Fruit fly (Drosophila melanogaster) whole organism, embryonic: ENCODE measurements around the gene CG7970.

Experiments
- Bgb ChIP-seq: fragments of 200-800 bp; sonication (Bioruptor generic); IDR thresholded peaks from 2 replicates; pipeline ENCODE4 v1.3.6; 2022; ENCODE audit warnings: missing biosample characterization, missing genetic modification characterization; ENCODE audit not compliant: partially characterized antibody
- C15 ChIP-seq: fragments of 200-800 bp; sonication (Bioruptor generic); IDR thresholded peaks from 3 replicates; pipeline ENCODE4 v1.3.6; 2022; ENCODE audit warnings: missing biosample characterization, missing genetic modification characterization
- CG10147 ChIP-seq: fragments of 200-800 bp; sonication (Bioruptor generic); optimal IDR thresholded peaks from 2 replicates; lab custom pipeline; 2019; ENCODE audit warnings: missing biosample characterization, mild to moderate bottlenecking, missing genetic modification characterization, moderate library complexity
- CG10274 ChIP-seq: fragments of 200-800 bp; sonication (Bioruptor generic); optimal IDR thresholded peaks from 3 replicates; lab custom pipeline; 2017; ENCODE audit warnings: missing biosample characterization, mild to moderate bottlenecking, missing genetic modification characterization
- CG12071 ChIP-seq: fragments of 200-800 bp; sonication (Bioruptor generic); optimal IDR thresholded peaks from 3 replicates; lab custom pipeline; 2018; ENCODE audit warnings: missing biosample characterization, mild to moderate bottlenecking, missing genetic modification characterization
- CG12236 ChIP-seq: fragments of 200-800 bp; sonication (Bioruptor generic); optimal IDR thresholded peaks from 2 replicates; lab custom pipeline; 2016; ENCODE audit warnings: missing biosample characterization, missing genetic modification characterization
- CG13296 ChIP-seq: fragments of 200-800 bp; sonication (Bioruptor generic); optimal IDR thresholded peaks from 3 replicates; lab custom pipeline; 2018; ENCODE audit warnings: missing biosample characterization, mild to moderate bottlenecking, missing genetic modification characterization
- CG14710 ChIP-seq: fragments of 200-800 bp; sonication (Bioruptor generic); optimal IDR thresholded peaks from 3 replicates; lab custom pipeline; 2019; ENCODE audit warnings: missing biosample characterization, mild to moderate bottlenecking, missing genetic modification characterization, moderate library complexity
- CG15269 ChIP-seq: fragments of 200-800 bp; sonication (Bioruptor generic); optimal IDR thresholded peaks from 2 replicates; lab custom pipeline; 2018; ENCODE audit warnings: missing biosample characterization, mild to moderate bottlenecking, missing genetic modification characterization, moderate library complexity
- CG1529 ChIP-seq: fragments of 200-800 bp; sonication (Bioruptor generic); optimal IDR thresholded peaks from 3 replicates; lab custom pipeline; 2018; ENCODE audit warnings: missing biosample characterization, missing genetic modification characterization
- CG17385 ChIP-seq: fragments of 200-800 bp; sonication (Bioruptor generic); optimal IDR thresholded peaks from 3 replicates; lab custom pipeline; 2018; ENCODE audit warnings: missing biosample characterization, mild to moderate bottlenecking, missing genetic modification characterization
- CG18764 ChIP-seq: fragments of 200-800 bp; sonication (Bioruptor generic); optimal IDR thresholded peaks from 3 replicates; lab custom pipeline; 2016; ENCODE audit warnings: missing biosample characterization, missing genetic modification characterization
- CG2202 ChIP-seq: fragments of 200-800 bp; sonication (Bioruptor generic); optimal IDR thresholded peaks from 2 replicates; lab custom pipeline; 2018; ENCODE audit warnings: missing biosample characterization, mild to moderate bottlenecking, missing genetic modification characterization
- CG4617 ChIP-seq: fragments of 200-800 bp; sonication (Bioruptor generic); optimal IDR thresholded peaks from 3 replicates; lab custom pipeline; 2016; ENCODE audit warnings: missing biosample characterization, missing genetic modification characterization, borderline replicate concordance
- CG4707 ChIP-seq: fragments of 200-800 bp; sonication (Bioruptor generic); optimal IDR thresholded peaks from 2 replicates; lab custom pipeline; 2018; ENCODE audit warnings: missing biosample characterization, mild to moderate bottlenecking, missing genetic modification characterization, moderate library complexity
- CG7357 ChIP-seq: fragments of 200-800 bp; sonication (Bioruptor generic); IDR thresholded peaks from 3 replicates; pipeline ENCODE4 v1.3.6; 2022; ENCODE audit warnings: missing biosample characterization, missing genetic modification characterization
- CG8924 ChIP-seq: fragments of 200-800 bp; optimal IDR thresholded peaks from 3 replicates; lab custom pipeline; 2019; ENCODE audit warnings: missing biosample characterization, mild to moderate bottlenecking, missing genetic modification characterization, moderate library complexity
- CG8944 ChIP-seq: fragments of 200-800 bp; sonication (Bioruptor generic); optimal IDR thresholded peaks from 3 replicates; lab custom pipeline; 2016; ENCODE audit warnings: missing biosample characterization, missing genetic modification characterization
- CG9817 ChIP-seq: fragments of 200-800 bp; sonication (Bioruptor generic); optimal IDR thresholded peaks from 2 replicates; lab custom pipeline; 2018; ENCODE audit warnings: missing biosample characterization, mild to moderate bottlenecking, missing genetic modification characterization, moderate library complexity
- CG9932 ChIP-seq: fragments of 200-800 bp; sonication (Bioruptor generic); IDR thresholded peaks from 2 replicates; pipeline ENCODE4 v1.3.6; 2022; ENCODE audit warnings: missing biosample characterization, missing genetic modification characterization
- Dbx ChIP-seq: fragments of 200-800 bp; sonication (Bioruptor generic); IDR thresholded peaks from 3 replicates; pipeline ENCODE4 v1.3.6; 2022; ENCODE audit warnings: missing biosample characterization, missing genetic modification characterization
- Deaf1 ChIP-seq: fragments of 200-800 bp; optimal IDR thresholded peaks from 3 replicates; lab custom pipeline; 2019; ENCODE audit warnings: missing biosample characterization, mild to moderate bottlenecking, missing genetic modification characterization, moderate library complexity
- Fer3 ChIP-seq: fragments of 200-800 bp; sonication (Bioruptor generic); optimal IDR thresholded peaks from 2 replicates; lab custom pipeline; 2018; ENCODE audit warnings: missing biosample characterization, mild to moderate bottlenecking, missing genetic modification characterization, moderate library complexity
- Gsc ChIP-seq: fragments of 200-800 bp; sonication (Bioruptor generic); IDR thresholded peaks from 2 replicates; pipeline ENCODE4 v1.3.6; 2022; ENCODE audit warnings: missing biosample characterization, missing genetic modification characterization
- HLH54F ChIP-seq: fragments of 200-800 bp; sonication (Bioruptor generic); optimal IDR thresholded peaks from 3 replicates; lab custom pipeline; 2016; ENCODE audit warnings: missing biosample characterization, missing genetic modification characterization
- MBD-R2 ChIP-seq: fragments of 200-800 bp; sonication (Bioruptor generic); IDR thresholded peaks from 2 replicates; pipeline ENCODE4 v1.3.6; 2022; ENCODE audit warnings: missing biosample characterization, missing genetic modification characterization
- Med ChIP-seq: fragments of 200-800 bp; sonication (Bioruptor generic); peaks from one replicate; lab custom pipeline; 2016; ENCODE audit warnings: missing biosample characterization, missing genetic modification characterization, mild to moderate bottlenecking, inconsistent platforms, moderate library complexity
- NFAT ChIP-seq: fragments of 200-800 bp; sonication (Bioruptor generic); IDR thresholded peaks from 2 replicates; pipeline ENCODE4 v1.3.6; 2022; ENCODE audit warnings: missing biosample characterization, missing genetic modification characterization
- Sox102F ChIP-seq: fragments of 200-800 bp; sonication (Bioruptor generic); optimal IDR thresholded peaks from 2 replicates; lab custom pipeline; 2018; ENCODE audit warnings: missing biosample characterization, mild to moderate bottlenecking, missing genetic modification characterization, moderate library complexity
- Taf1 ChIP-seq: fragments of 200-800 bp; sonication (Bioruptor generic); IDR thresholded peaks from 2 replicates; pipeline ENCODE4 v1.3.6; 2022; ENCODE audit warnings: missing biosample characterization, missing genetic modification characterization
- abd-A ChIP-seq: fragments of 200-800 bp; sonication (Bioruptor generic); optimal IDR thresholded peaks from 3 replicates; lab custom pipeline; 2019; ENCODE audit warnings: missing biosample characterization, mild to moderate bottlenecking, missing genetic modification characterization, moderate library complexity
- amos ChIP-seq: fragments of 200-800 bp; sonication (Bioruptor generic); IDR thresholded peaks from 2 replicates; pipeline ENCODE4 v1.3.6; 2022; ENCODE audit warnings: missing biosample characterization, missing genetic modification characterization; ENCODE audit not compliant: partially characterized antibody
- corto ChIP-seq: fragments of 200-800 bp; sonication (Bioruptor generic); optimal IDR thresholded peaks from 2 replicates; lab custom pipeline; 2016; ENCODE audit warnings: missing biosample characterization, mild to moderate bottlenecking, missing genetic modification characterization, moderate library complexity
- crp ChIP-seq, 2 experiments: fragments of 200-800 bp; sonication (Bioruptor generic); optimal IDR thresholded peaks; 2 replicates in 1 of 2; 3 replicates in 1 of 2; lab custom pipeline; 2017; ENCODE audit warnings: missing biosample characterization in 2 of 2, missing genetic modification characterization in 2 of 2, mild to moderate bottlenecking in 1 of 2, moderate library complexity in 1 of 2
- eve ChIP-seq, 2 experiments: fragments of >200 bp; optimal IDR thresholded peaks; 2 replicates each; lab custom pipeline; 2017; ENCODE audit warnings: missing biosample characterization in 2 of 2, missing genetic modification characterization in 2 of 2
- fd96Cb ChIP-seq: fragments of 200-800 bp; sonication (Bioruptor generic); optimal IDR thresholded peaks from 2 replicates; lab custom pipeline; 2018; ENCODE audit warnings: missing biosample characterization, mild to moderate bottlenecking, missing genetic modification characterization, moderate library complexity
- ftz-f1 ChIP-seq: fragments of 200-800 bp; sonication (Bioruptor generic); optimal IDR thresholded peaks from 2 replicates; lab custom pipeline; 2016; ENCODE audit warnings: missing biosample characterization, missing genetic modification characterization
- gem ChIP-seq: fragments of 200-800 bp; sonication (Bioruptor generic); optimal IDR thresholded peaks from 2 replicates; lab custom pipeline; 2019; ENCODE audit warnings: missing biosample characterization, mild to moderate bottlenecking, missing genetic modification characterization, moderate library complexity
- h ChIP-seq: fragments of >200 bp; optimal IDR thresholded peaks from 2 replicates; lab custom pipeline; 2017
- ken ChIP-seq: fragments of 200-800 bp; sonication (Bioruptor generic); IDR thresholded peaks from 3 replicates; pipeline ENCODE4 v1.3.6; 2022; ENCODE audit warnings: missing biosample characterization, missing genetic modification characterization
- nerfin-1 ChIP-seq: fragments of 200-800 bp; sonication (Bioruptor generic); optimal IDR thresholded peaks from 3 replicates; lab custom pipeline; 2019; ENCODE audit warnings: missing biosample characterization, mild to moderate bottlenecking, missing genetic modification characterization, moderate library complexity
- peb ChIP-seq: fragments of 200-800 bp; sonication (Bioruptor generic); IDR thresholded peaks from 2 replicates; pipeline ENCODE4 v1.3.6; 2022; ENCODE audit warnings: missing biosample characterization, missing genetic modification characterization
- run ChIP-seq: fragments of 200-800 bp; sonication (Bioruptor generic); optimal IDR thresholded peaks from 3 replicates; lab custom pipeline; 2018; ENCODE audit warnings: missing biosample characterization, mild to moderate bottlenecking, missing genetic modification characterization
- seq ChIP-seq: fragments of 200-800 bp; sonication (Bioruptor generic); IDR thresholded peaks from 2 replicates; pipeline ENCODE4 v1.3.6; 2022; ENCODE audit warnings: missing biosample characterization, missing genetic modification characterization
- slp2 ChIP-seq: fragments of 200-800 bp; sonication (Bioruptor generic); optimal IDR thresholded peaks from 2 replicates; lab custom pipeline; 2016; ENCODE audit warnings: missing biosample characterization, missing genetic modification characterization
- toy ChIP-seq: fragments of 200-800 bp; sonication (Bioruptor generic); IDR thresholded peaks from 2 replicates; pipeline ENCODE4 v1.3.6; 2022; ENCODE audit warnings: missing biosample characterization, missing genetic modification characterization
- trh ChIP-seq: fragments of 200-800 bp; sonication (Bioruptor generic); optimal IDR thresholded peaks from 2 replicates; lab custom pipeline; 2016; ENCODE audit warnings: missing biosample characterization, missing genetic modification characterization
- vvl ChIP-seq: fragments of 200-800 bp; sonication (Bioruptor generic); IDR thresholded peaks from 2 replicates; pipeline ENCODE4 v1.3.6; 2022; ENCODE audit warnings: missing biosample characterization, missing genetic modification characterization
- wek ChIP-seq: fragments of 200-800 bp; sonication (Bioruptor generic); optimal IDR thresholded peaks from 3 replicates; lab custom pipeline; 2018; ENCODE audit warnings: missing biosample characterization, mild to moderate bottlenecking, missing genetic modification characterization, moderate library complexity
- zen2 ChIP-seq: fragments of 200-800 bp; sonication (Bioruptor generic); IDR thresholded peaks from 3 replicates; pipeline ENCODE4 v1.3.6; 2022; ENCODE audit warnings: missing biosample characterization, missing genetic modification characterization; ENCODE audit not compliant: partially characterized antibody
- zf30C ChIP-seq: fragments of 200-800 bp; sonication (Bioruptor generic); optimal IDR thresholded peaks from 3 replicates; lab custom pipeline; 2018; ENCODE audit warnings: missing biosample characterization, mild to moderate bottlenecking, missing genetic modification characterization

Gene CG7970

dm6 chr3L:1609611-1610010, 42.9 kb upstream of the CG7970 start (continued):
- peak; percentile 22 for TF ChIP-seq HLH54F (GFP tag; lab: Kevin White, UChicago)
- peak; percentile 15 for TF ChIP-seq fd96Cb
- TF ChIP-seq crp (GFP tag; optimal IDR thresholded peaks at IDR 0.05; lab: Kevin White, UChicago): no peak
- TF ChIP-seq seq (GFP tag; lab: Robert Waterston, UW): no peak
- TF ChIP-seq ftz-f1 (GFP tag; lab: Kevin White, UChicago): no peak
- TF ChIP-seq CG9817 (tag; lab: Kevin White, UChicago): no peak
- TF ChIP-seq CG8924: peak; percentile 32
- no peak for TF ChIP-seq h (lab: Kevin White, UChicago)
- no peak for TF ChIP-seq peb (GFP tag; lab: Robert Waterston, UW)
- TF ChIP-seq gem (tag; lab: Kevin White, UChicago): peak; percentile 59
- TF ChIP-seq CG12236 (GFP tag; lab: Kevin White, UChicago): no peak
- 0 out of 3 replicates have a peak, but pooled peaks have one; percentile 30 for TF ChIP-seq CG7357
- no peak for TF ChIP-seq corto
- no peak for TF ChIP-seq abd-A
- TF ChIP-seq Gsc (GFP tag; lab: Robert Waterston, UW): no peak
- no peak for TF ChIP-seq CG2202 (tag; lab: Kevin White, UChicago)
- TF ChIP-seq CG1529 (GFP tag; lab: Kevin White, UChicago): no peak
- TF ChIP-seq C15 (GFP tag; lab: Robert Waterston, UW): no peak
- TF ChIP-seq CG18764: no peak
- peak; percentile 9 for TF ChIP-seq CG17385 (GFP tag; lab: Kevin White, UChicago)
- no peak for TF ChIP-seq CG4707 (GFP tag; lab: Kevin White, UChicago)
- TF ChIP-seq zf30C (GFP tag; lab: Kevin White, UChicago): no peak
- TF ChIP-seq CG14710 (tag; lab: Kevin White, UChicago): no peak
- no peak for TF ChIP-seq toy
- TF ChIP-seq MBD-R2 (GFP tag; lab: Robert Waterston, UW): no peak
- no peak for TF ChIP-seq vvl (GFP tag; lab: Robert Waterston, UW)
- peak; percentile 12 for TF ChIP-seq CG13296 (GFP tag; lab: Kevin White, UChicago)
- TF ChIP-seq nerfin-1 (tag; lab: Kevin White, UChicago): no peak
- TF ChIP-seq CG10274 (GFP tag; lab: Kevin White, UChicago): peak; percentile 9
- TF ChIP-seq Fer3: peak; percentile 42
- 0 out of 2 replicates have a peak, but pooled peaks have one; percentile 10 for TF ChIP-seq Taf1
- TF ChIP-seq NFAT (GFP tag; lab: Robert Waterston, UW): peak; percentile 55; the same call in 1 of the 2 replicates
- TF ChIP-seq CG8944: no peak
- peak; percentile 79 for TF ChIP-seq Dbx (GFP tag; lab: Robert Waterston, UW)
- TF ChIP-seq amos (GFP tag; lab: Robert Waterston, UW): no peak
- TF ChIP-seq Sox102F (GFP tag; lab: Kevin White, UChicago): peak; percentile 32
- no peak for TF ChIP-seq Bgb (GFP tag; lab: Robert Waterston, UW)
- TF ChIP-seq run (tag; lab: Kevin White, UChicago): no peak
- no peak for TF ChIP-seq wek
- TF ChIP-seq eve (GFP tag; optimal IDR thresholded peaks at IDR 0.05; lab: Kevin White, UChicago): no peak
- TF ChIP-seq CG10147 (GFP tag; lab: Kevin White, UChicago): peak; percentile 66
- no peak for TF ChIP-seq slp2 (GFP tag; lab: Kevin White, UChicago)
- TF ChIP-seq Med: peak; percentile 88
- TF ChIP-seq Deaf1 (tag; lab: Kevin White, UChicago): no peak
- no peak for TF ChIP-seq ken (GFP tag; lab: Robert Waterston, UW)
- TF ChIP-seq CG15269 (tag; lab: Kevin White, UChicago): peak; percentile 53
- TF ChIP-seq CG9932 (GFP tag; lab: Robert Waterston, UW): peak; percentile 68
- TF ChIP-seq trh (GFP tag; lab: Kevin White, UChicago): no peak
- no peak for TF ChIP-seq CG12071 (GFP tag; lab: Kevin White, UChicago)
- TF ChIP-seq zen2 (GFP tag; lab: Robert Waterston, UW): no peak
- no peak for TF ChIP-seq CG4617 (GFP tag; lab: Kevin White, UChicago)
